Fruit fly (Drosophila melanogaster) whole organism, pupa: ENCODE measurements around the gene CG13044.

Experiments
- CG10348 ChIP-seq: fragments of 200-800 bp; sonication (Bioruptor generic); IDR thresholded peaks from 2 replicates; pipeline ENCODE4 v1.3.6; 2022; ENCODE audit warnings: missing biosample characterization, missing genetic modification characterization
- CG12605 ChIP-seq: fragments of 200-800 bp; sonication (Bioruptor generic); IDR thresholded peaks from 2 replicates; pipeline ENCODE4 v1.3.6; 2022; ENCODE audit warnings: missing biosample characterization, missing genetic modification characterization
- CG13204 ChIP-seq: fragments of 200-800 bp; sonication (Bioruptor generic); optimal IDR thresholded peaks from 2 replicates; lab custom pipeline; 2018; ENCODE audit warnings: missing biosample characterization, mild to moderate bottlenecking, missing genetic modification characterization, moderate library complexity
- CG14655 ChIP-seq: fragments of 200-800 bp; sonication (Bioruptor generic); optimal IDR thresholded peaks from 3 replicates; lab custom pipeline; 2017; ENCODE audit warnings: mild to moderate bottlenecking, missing biosample characterization, missing genetic modification reagents, missing genetic modification characterization
- CG15710 ChIP-seq: fragments of 200-800 bp; sonication (Bioruptor generic); optimal IDR thresholded peaks from 2 replicates; lab custom pipeline; 2018; ENCODE audit warnings: missing biosample characterization, mild to moderate bottlenecking, missing genetic modification characterization, moderate library complexity
- CG17806 ChIP-seq: fragments of 200-800 bp; sonication (Bioruptor generic); optimal IDR thresholded peaks from 2 replicates; lab custom pipeline; 2018; ENCODE audit warnings: missing biosample characterization, mild to moderate bottlenecking, missing genetic modification characterization, moderate library complexity
- CG32121 ChIP-seq: fragments of 200-800 bp; sonication (Bioruptor generic); IDR thresholded peaks from 2 replicates; pipeline ENCODE4 v1.3.6; 2022; ENCODE audit warnings: missing biosample characterization, missing genetic modification characterization
- CG34367 ChIP-seq: fragments of 200-800 bp; sonication (Bioruptor generic); optimal IDR thresholded peaks from 2 replicates; lab custom pipeline; 2018; ENCODE audit warnings: missing biosample characterization, mild to moderate bottlenecking, missing genetic modification characterization
- CG4496 ChIP-seq: fragments of 200-800 bp; sonication (Bioruptor generic); IDR thresholded peaks from 3 replicates; pipeline ENCODE4 v1.3.6; 2022; ENCODE audit warnings: missing biosample characterization, missing genetic modification characterization
- CG8159 ChIP-seq: fragments of 200-800 bp; sonication (Bioruptor generic); optimal IDR thresholded peaks from 3 replicates; lab custom pipeline; 2018; ENCODE audit warnings: missing biosample characterization, mild to moderate bottlenecking, missing genetic modification characterization, moderate library complexity
- CG8301 ChIP-seq: fragments of 200-800 bp; sonication (Bioruptor generic); optimal IDR thresholded peaks from 2 replicates; lab custom pipeline; 2018; ENCODE audit warnings: missing biosample characterization, mild to moderate bottlenecking, missing genetic modification characterization
- CG9948 ChIP-seq: fragments of 200-800 bp; sonication (Bioruptor generic); optimal IDR thresholded peaks from 2 replicates; lab custom pipeline; 2018; ENCODE audit warnings: missing biosample characterization, mild to moderate bottlenecking, missing genetic modification characterization, moderate library complexity
- D1 ChIP-seq: fragments of 200-800 bp; sonication (Bioruptor generic); optimal IDR thresholded peaks from 2 replicates; lab custom pipeline; 2018; ENCODE audit warnings: missing biosample characterization, mild to moderate bottlenecking, missing genetic modification characterization, moderate library complexity
- EcR ChIP-seq: fragments of 200-800 bp; sonication (Bioruptor generic); optimal IDR thresholded peaks from 3 replicates; lab custom pipeline; 2019; ENCODE audit warnings: missing biosample characterization, missing genetic modification characterization, mild to moderate bottlenecking, moderate library complexity, missing genetic modification reagents
- Ets98B ChIP-seq: fragments of 200-800 bp; sonication (Bioruptor generic); IDR thresholded peaks from 2 replicates; pipeline ENCODE4 v1.3.6; 2022; ENCODE audit warnings: missing biosample characterization, missing genetic modification characterization
- Pif1A ChIP-seq: fragments of 200-800 bp; sonication (Bioruptor generic); optimal IDR thresholded peaks from 3 replicates; lab custom pipeline; 2016; ENCODE audit warnings: missing biosample characterization, missing genetic modification characterization
- Pif1B ChIP-seq: fragments of 200-800 bp; sonication (Bioruptor generic); optimal IDR thresholded peaks from 3 replicates; lab custom pipeline; 2016; ENCODE audit warnings: missing biosample characterization, missing genetic modification characterization
- Snoo ChIP-seq: fragments of 200-800 bp; sonication (Bioruptor generic); optimal IDR thresholded peaks from 3 replicates; lab custom pipeline; 2017; ENCODE audit warnings: missing biosample characterization, mild to moderate bottlenecking, missing genetic modification characterization, inconsistent platforms
- fd96Ca ChIP-seq: fragments of 200-800 bp; sonication (Bioruptor generic); IDR thresholded peaks from 3 replicates; pipeline ENCODE4 v1.3.6; 2022; ENCODE audit warnings: missing biosample characterization, missing genetic modification characterization
- gl ChIP-seq: fragments of 200-800 bp; sonication (Bioruptor generic); optimal IDR thresholded peaks from 2 replicates; lab custom pipeline; 2018; ENCODE audit warnings: missing biosample characterization, mild to moderate bottlenecking, missing genetic modification characterization
- rn ChIP-seq: fragments of 200-800 bp; sonication (Bioruptor generic); IDR thresholded peaks from 2 replicates; pipeline ENCODE4 v1.3.6; 2022; ENCODE audit warnings: missing biosample characterization, missing genetic modification characterization

The CG13044 gene

DNA sequence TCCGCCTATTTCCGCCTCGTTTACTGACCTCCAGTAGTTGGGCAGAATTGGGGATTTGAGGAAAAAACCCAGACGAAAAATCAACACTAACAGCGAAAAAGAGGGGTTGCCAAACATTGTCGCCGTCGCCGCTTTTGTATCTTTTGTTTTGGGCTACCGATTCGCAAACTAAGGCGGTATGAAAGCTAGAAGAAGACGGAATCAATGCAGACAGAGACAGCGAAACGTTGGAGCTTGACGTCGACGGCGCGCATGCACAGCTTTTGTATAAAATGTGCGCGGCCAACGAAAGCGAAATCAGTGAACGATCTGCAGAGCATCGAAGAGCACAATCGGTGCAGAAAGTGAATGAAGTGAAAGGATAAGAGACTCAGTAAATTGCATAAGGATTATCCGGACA lies 35.7 kb upstream of the CG13044 start, which contains the start of gene CG4998:
TSS of gene CG4998 (plus strand) at position 301 of the 400 bp plus-strand sequence.
- no peak for TF ChIP-seq CG12605 (GFP tag; lab: Robert Waterston, UW)
- no peak for TF ChIP-seq CG32121
- no peak for TF ChIP-seq CG8301 (tag; lab: Kevin White, UChicago)
- TF ChIP-seq CG8159 (tag; lab: Kevin White, UChicago) = no peak
- no peak for TF ChIP-seq CG13204 (GFP tag; lab: Kevin White, UChicago)
- TF ChIP-seq CG14655 (GFP tag; lab: Kevin White, UChicago) = no peak
- TF ChIP-seq Snoo (tag; lab: Kevin White, UChicago) = no peak
- no peak for TF ChIP-seq Pif1B (GFP tag; lab: Kevin White, UChicago)
- no peak for TF ChIP-seq CG15710 (tag; lab: Kevin White, UChicago)
- no peak for TF ChIP-seq CG10348 (GFP tag; lab: Robert Waterston, UW)
- TF ChIP-seq Pif1A (GFP tag; lab: Kevin White, UChicago) = no peak
- no peak for TF ChIP-seq fd96Ca (GFP tag; lab: Robert Waterston, UW)
- no peak for TF ChIP-seq CG4496 (GFP tag; lab: Robert Waterston, UW)
- no peak for TF ChIP-seq CG9948
- no peak for TF ChIP-seq Ets98B (GFP tag; lab: Robert Waterston, UW)
- no peak for TF ChIP-seq CG34367 (tag; lab: Kevin White, UChicago)
- no peak for TF ChIP-seq CG17806
- TF ChIP-seq D1 (tag; lab: Kevin White, UChicago) = no peak
- no peak for TF ChIP-seq gl (tag; lab: Kevin White, UChicago)
- TF ChIP-seq rn (GFP tag; lab: Robert Waterston, UW) = no peak
- TF ChIP-seq, all 21 proteins: peak for 0

DNA sequence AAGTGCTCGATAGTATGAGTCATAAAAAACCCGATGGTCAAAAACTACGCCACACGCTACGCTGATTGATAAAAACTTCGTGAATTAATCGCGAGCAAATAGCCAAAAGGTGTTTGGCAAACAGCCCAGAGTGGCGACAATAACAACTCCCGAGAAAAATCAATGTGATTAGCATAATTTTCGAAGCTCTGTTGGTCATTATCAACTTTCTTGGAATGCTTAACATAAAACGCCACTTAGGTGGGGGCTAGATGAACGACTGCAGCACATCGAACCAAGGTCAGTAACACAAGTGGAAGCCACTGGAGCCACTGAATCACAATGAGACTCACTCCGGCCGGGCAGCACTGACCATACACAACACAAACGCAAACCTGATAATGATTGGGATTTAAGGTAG lies 34.8 kb upstream of the CG13044 start:
- TF ChIP-seq fd96Ca (GFP tag; lab: Robert Waterston, UW) = no peak
- no peak for TF ChIP-seq CG12605 (GFP tag; lab: Robert Waterston, UW)
- TF ChIP-seq CG4496 (GFP tag; lab: Robert Waterston, UW) = no peak
- TF ChIP-seq CG8159 (tag; lab: Kevin White, UChicago) = no peak

DNA sequence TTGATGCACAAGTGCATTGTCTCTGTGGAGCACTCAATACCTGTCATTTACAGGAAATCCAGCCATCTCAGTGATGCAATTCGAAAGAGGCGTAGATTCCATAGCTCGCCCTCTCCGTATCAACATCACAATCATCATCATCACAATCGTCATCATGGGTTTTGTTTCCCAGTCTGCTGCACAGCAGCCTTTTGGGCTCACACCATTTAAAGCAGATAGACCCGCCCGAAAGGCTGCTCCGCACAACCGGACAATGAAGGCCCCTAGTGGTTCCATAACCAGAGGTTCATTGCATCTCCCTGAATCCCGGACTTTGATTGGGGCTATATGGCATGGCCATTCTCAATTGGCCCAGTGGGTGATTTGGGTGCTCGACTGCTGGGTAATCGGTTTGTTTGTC lies 31.9 kb upstream of the CG13044 start:
- TF ChIP-seq fd96Ca (GFP tag; lab: Robert Waterston, UW) = 0 out of 3 replicates have a peak, but pooled peaks have one; percentile 15
- peak; percentile 69; the same call in 2 of the 3 replicates for TF ChIP-seq CG4496 (GFP tag; lab: Robert Waterston, UW)
- TF ChIP-seq Ets98B (GFP tag; lab: Robert Waterston, UW) = no peak
- TF ChIP-seq CG8159 (tag; lab: Kevin White, UChicago) = no peak
- peak; percentile 25 for TF ChIP-seq EcR (GFP tag; lab: Kevin White, UChicago)

DNA sequence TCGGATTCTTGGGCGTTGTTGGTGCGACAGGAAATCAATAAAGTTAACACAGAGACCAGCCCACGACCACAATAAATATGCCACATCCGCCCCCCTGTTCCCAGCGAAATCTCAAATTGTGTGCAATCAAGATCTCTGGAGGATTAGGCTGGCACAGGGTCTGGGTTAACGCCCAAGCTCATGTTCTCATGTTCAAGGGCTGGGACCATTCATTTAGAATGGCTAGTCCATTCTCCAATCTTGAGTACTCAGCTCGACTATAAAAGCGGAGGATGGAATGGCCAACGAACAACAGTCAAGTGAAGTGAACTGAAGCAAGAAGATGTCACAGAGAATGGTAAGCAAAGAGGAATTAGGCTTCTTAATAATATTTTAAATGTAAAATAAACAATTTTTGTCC lies 30.0 kb upstream of the CG13044 start, which contains the start of gene CG13056:
TSS of gene CG13056 (plus strand) at position 301 of the 400 bp plus-strand sequence.
- TF ChIP-seq CG8301 (tag; lab: Kevin White, UChicago) (no peak), CG13204 (GFP tag; lab: Kevin White, UChicago) (no peak), CG15710 (tag; lab: Kevin White, UChicago) (no peak), CG32121 (no peak), rn (GFP tag; lab: Robert Waterston, UW) (no peak), CG10348 (GFP tag; lab: Robert Waterston, UW) (no peak), CG4496 (GFP tag; lab: Robert Waterston, UW) (no peak), fd96Ca (GFP tag; lab: Robert Waterston, UW) (no peak), gl (tag; lab: Kevin White, UChicago) (no peak), Pif1A (GFP tag; lab: Kevin White, UChicago) (no peak), Snoo (tag; lab: Kevin White, UChicago) (no peak), CG17806 (no peak), CG8159 (tag; lab: Kevin White, UChicago) (no peak), D1 (tag; lab: Kevin White, UChicago) (no peak), Ets98B (GFP tag; lab: Robert Waterston, UW) (no peak)

DNA sequence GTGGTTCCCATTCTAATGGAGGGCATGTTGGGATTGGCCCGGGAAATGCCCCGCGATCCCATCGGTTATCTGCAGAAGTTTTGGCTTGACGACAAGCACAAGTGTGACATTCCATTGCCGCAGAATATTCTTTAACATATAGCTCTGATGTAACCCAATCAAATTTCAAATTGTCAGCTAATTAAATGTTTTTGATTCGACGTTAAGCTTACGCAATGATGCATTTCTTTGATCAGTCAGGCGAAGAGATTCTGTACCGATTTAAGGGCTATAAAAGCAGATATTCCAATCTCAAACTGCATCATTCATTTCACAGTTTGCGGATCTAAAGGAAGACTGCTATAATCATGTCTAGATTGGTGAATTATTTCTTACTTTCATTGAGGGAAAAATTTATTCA lies 28.7 kb upstream of the CG13044 start, which contains the start of gene retinin:
TSS of gene retinin (plus strand) at position 301 of the 400 bp plus-strand sequence.
- TF ChIP-seq CG4496 (GFP tag; lab: Robert Waterston, UW) (no peak), CG14655 (GFP tag; lab: Kevin White, UChicago) (no peak), CG9948 (no peak), Ets98B (GFP tag; lab: Robert Waterston, UW) (no peak), CG17806 (no peak), Pif1B (GFP tag; lab: Kevin White, UChicago) (no peak), fd96Ca (GFP tag; lab: Robert Waterston, UW) (no peak), CG32121 (no peak)

DNA sequence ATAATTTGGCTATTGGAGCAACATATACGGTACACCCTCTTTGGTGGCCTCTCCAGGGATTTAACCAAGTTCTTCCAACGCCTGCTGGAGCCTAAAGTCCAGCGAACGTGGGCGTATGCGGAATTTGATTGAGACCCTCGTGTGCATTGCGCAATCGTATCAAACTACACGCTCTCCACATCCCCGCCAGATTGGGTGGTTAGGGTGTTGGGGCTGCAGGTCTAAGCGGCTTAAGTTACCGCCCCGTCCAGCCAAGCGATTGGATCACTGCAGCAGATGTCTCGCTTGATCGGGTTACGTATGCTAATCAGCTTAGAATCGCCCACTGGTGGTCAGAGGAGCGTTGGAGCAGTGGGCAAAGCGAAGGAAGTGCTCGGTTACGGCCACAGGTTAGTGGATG lies 27.8 kb upstream of the CG13044 start, which contains the start of gene CG33060:
TSS of gene CG33060 (plus strand) at position 301 of the 400 bp plus-strand sequence.
- no peak for TF ChIP-seq CG10348 (GFP tag; lab: Robert Waterston, UW)
- no peak for TF ChIP-seq Ets98B (GFP tag; lab: Robert Waterston, UW)
- TF ChIP-seq Snoo (tag; lab: Kevin White, UChicago) = no peak
- no peak for TF ChIP-seq EcR (GFP tag; lab: Kevin White, UChicago)
- TF ChIP-seq CG8301 (tag; lab: Kevin White, UChicago) = no peak
- TF ChIP-seq CG4496 (GFP tag; lab: Robert Waterston, UW) = no peak
- TF ChIP-seq CG9948 = no peak
- no peak for TF ChIP-seq CG14655 (GFP tag; lab: Kevin White, UChicago)
- TF ChIP-seq Pif1B (GFP tag; lab: Kevin White, UChicago) = no peak
- no peak for TF ChIP-seq CG34367 (tag; lab: Kevin White, UChicago)
- TF ChIP-seq Pif1A (GFP tag; lab: Kevin White, UChicago) = no peak
- TF ChIP-seq D1 (tag; lab: Kevin White, UChicago) = no peak
- no peak for TF ChIP-seq CG8159 (tag; lab: Kevin White, UChicago)
- TF ChIP-seq fd96Ca (GFP tag; lab: Robert Waterston, UW) = no peak
